Worm (Caenorhabditis elegans): ENCODE results near the gene F52B11.2.
A peak's percentile ranks its signal among the peaks of the same experiment; 100 is the strongest.

The F52B11.2 gene

DNA sequence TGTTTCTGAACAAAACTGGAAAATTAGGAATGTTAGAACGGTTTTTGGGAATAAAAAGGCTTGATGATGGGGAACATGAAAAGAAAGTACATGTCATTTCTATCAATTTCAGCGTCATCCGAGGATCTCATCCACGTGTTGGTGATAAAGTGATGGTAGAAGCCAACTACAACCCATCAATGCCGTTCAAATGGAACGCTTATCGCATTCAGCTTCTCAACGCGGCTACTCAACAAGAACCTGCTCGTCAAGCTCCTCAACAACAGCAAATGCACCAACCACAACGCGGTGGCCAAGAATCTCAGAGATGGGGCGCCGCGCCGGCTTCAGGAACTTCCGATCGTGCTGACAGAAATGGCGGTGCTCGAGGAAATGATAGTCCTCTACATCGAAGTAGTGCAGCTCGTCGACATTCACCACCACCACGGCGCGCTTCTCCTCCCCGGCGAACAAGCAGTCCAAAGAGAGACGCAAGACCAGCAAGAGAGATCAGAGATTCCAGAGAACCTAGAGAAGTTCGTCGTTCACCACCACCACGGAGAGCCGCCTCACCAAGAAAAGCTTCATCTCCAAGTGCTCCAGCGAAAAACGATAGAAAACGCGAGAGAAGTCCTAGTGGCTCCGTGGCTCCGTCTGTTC, 11.2 kb upstream of the F52B11.2 start (continued):
- TF ChIP-seq B0261.1 (tag; optimal IDR thresholded peaks at IDR 0.05) = no peak
- TF ChIP-seq ceh-91 (GFP tag; IDR thresholded peaks at IDR 0.05) = no peak
- no peak for TF ChIP-seq nhr-27 (tag; optimal IDR thresholded peaks at IDR 0.05)
- no peak for TF ChIP-seq pha-4 (tag; optimal IDR thresholded peaks at IDR 0.05)
- TF ChIP-seq Y67H2A.10 (GFP tag; conservative IDR thresholded peaks at IDR 0.05) = no peak
- peak; percentile 14; the same call in 1 of the 2 replicates for TF ChIP-seq mcd-1 (GFP tag; IDR thresholded peaks at IDR 0.05)
- TF ChIP-seq let-607 (tag; optimal IDR thresholded peaks at IDR 0.05) = no peak
- TF ChIP-seq snpc-1.3 (tag; optimal IDR thresholded peaks at IDR 0.05; ENCODE audit: insufficient read depth) = no peak
- TF ChIP-seq B0019.2 (GFP tag; conservative IDR thresholded peaks at IDR 0.05) = no peak

DNA sequence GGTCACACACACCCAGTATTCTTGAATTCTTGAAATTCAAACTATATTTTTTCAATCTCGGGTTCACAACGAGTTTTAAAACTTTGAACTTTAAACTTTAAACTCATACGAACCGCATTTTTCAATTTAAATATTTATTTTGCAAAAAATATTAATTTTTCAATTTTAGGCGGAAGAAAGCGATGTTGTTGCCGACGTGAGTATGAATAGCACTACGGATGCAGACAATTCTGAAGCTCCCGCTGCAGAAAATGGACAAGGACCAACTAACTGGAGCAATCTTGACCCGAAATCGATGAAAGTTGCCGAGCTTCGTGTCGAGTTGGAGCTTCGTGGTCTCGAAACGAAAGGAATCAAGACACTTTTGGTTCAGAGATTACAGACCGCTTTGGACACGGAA, 8.9 kb upstream of the F52B11.2 start:
- TF ChIP-seq attf-6 (GFP tag; IDR thresholded peaks at IDR 0.05) (peak; percentile 66; the same call in 1 of the 2 replicates), ceh-27 (GFP tag; optimal IDR thresholded peaks at IDR 0.05) (no peak), mcd-1 (GFP tag; IDR thresholded peaks at IDR 0.05) (0 out of 2 replicates have a peak, but pooled peaks have one; percentile 16), hsf-1 (GFP tag; IDR thresholded peaks at IDR 0.05) (0 out of 2 replicates have a peak, but pooled peaks have one; percentile 49), snpc-4 (GFP tag; optimal IDR thresholded peaks at IDR 0.05) (no peak), snpc-4 (tag; optimal IDR thresholded peaks at IDR 0.05) (peak in 1 of 4 experiments; percentile 51)

DNA sequence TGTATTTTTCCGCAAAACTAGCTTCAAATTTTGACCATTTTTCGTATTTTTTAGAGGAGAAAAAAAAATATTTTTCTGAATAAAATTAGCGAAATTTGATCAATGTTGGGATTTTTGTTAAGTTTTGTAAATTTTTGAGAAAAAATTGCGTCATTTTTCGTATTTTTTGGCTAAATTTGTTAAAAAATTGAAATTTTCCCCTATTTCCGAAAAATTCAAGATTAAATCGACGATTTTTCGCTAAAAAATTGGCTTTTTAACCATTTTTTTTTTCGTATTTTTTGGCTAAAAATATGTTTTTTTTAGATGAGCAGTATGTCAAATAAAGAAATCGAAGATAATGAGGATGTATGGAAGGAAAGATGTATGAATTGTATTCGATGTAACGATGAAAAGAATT, 6.2 kb upstream of the F52B11.2 start, which contains the start of gene cfp-1:
Gene cfp-1 (plus strand): TSS at position 301 of the 400 bp plus-strand sequence.
- TF ChIP-seq hmg-1.2 (GFP tag; IDR thresholded peaks at IDR 0.05) = no peak

DNA sequence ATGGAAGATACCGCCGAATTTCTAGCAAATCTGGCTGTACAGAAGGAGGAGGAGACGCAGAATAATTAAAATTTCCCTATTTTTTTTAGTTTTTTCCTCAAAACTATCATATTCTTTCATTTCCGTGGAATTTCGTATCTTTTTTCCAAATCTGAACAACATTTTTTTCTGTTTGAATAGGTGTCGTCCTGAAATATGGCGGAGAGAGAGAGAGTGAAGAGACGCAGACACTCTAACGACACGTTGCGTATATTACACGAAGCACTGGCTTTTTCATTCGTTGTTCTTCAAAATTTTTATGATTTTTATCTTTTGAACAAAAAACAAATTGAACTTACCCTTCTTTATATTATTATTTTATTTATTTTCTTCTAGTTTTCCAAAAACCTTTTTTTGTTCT, 412 bp upstream of the F52B11.2 start:
- TF ChIP-seq egrh-3 (GFP tag; IDR thresholded peaks at IDR 0.05) (no peak), efl-1 (GFP tag; optimal IDR thresholded peaks at IDR 0.05) (no peak), hmg-1.2 (GFP tag; IDR thresholded peaks at IDR 0.05) (peak; percentile 13; the same call in 1 of the 2 replicates), B0336.3 (GFP tag; IDR thresholded peaks at IDR 0.05) (no peak), snpc-4 (GFP tag; optimal IDR thresholded peaks at IDR 0.05) (no peak), snpc-4 (tag; optimal IDR thresholded peaks at IDR 0.05) (peak in 1 of 4 experiments; percentile 16)

DNA sequence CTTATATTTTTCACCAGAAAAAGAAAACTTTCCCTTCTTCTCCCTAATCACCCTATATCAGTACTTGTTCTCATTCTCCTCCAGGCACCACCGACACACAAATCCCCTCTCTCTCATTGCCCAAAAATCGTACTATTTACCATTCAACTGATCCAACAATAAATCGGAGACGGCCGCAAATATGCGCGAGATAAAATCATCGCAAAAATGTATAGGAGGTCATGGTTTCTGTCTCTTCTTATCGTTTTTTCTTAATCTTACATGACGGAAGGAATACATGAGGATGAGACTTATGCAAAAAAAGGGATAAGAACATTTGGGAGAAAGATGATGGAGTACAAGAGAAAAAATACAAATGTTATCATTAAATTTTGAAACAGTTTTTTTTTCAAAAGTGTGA, 3.0 kb downstream of the F52B11.2 start:
- no peak for TF ChIP-seq mes-4 (tag; optimal IDR thresholded peaks at IDR 0.05)
- TF ChIP-seq zim-3 (tag; optimal IDR thresholded peaks at IDR 0.05) = no peak
- no peak for TF ChIP-seq lin-35 (GFP tag; optimal IDR thresholded peaks at IDR 0.05)
- no peak for TF ChIP-seq athp-1 (tag; optimal IDR thresholded peaks at IDR 0.05)
- TF ChIP-seq C17E4.6 (GFP tag; IDR thresholded peaks at IDR 0.05) = no peak

- no peak for TF ChIP-seq Y95B8A.8 (GFP tag; IDR thresholded peaks at IDR 0.05)
- no peak for TF ChIP-seq ZK185.1 (tag; optimal IDR thresholded peaks at IDR 0.05; ENCODE audit: poor library complexity, severe bottlenecking)
- no peak for TF ChIP-seq die-1 (tag; optimal IDR thresholded peaks at IDR 0.05)
- no peak for TF ChIP-seq ztf-25 (GFP tag; IDR thresholded peaks at IDR 0.05)
- no peak for TF ChIP-seq D2030.7 (GFP tag; IDR thresholded peaks at IDR 0.05)
- no peak for TF ChIP-seq lag-1 (GFP tag; IDR thresholded peaks at IDR 0.05)
- TF ChIP-seq gei-17 (GFP tag; optimal IDR thresholded peaks at IDR 0.05) = no peak
- TF ChIP-seq unc-62 (GFP tag; optimal IDR thresholded peaks at IDR 0.05) = no peak
- no peak for TF ChIP-seq zfh-2 (GFP tag; conservative IDR thresholded peaks at IDR 0.05)
- no peak for TF ChIP-seq nfya-2 (GFP tag; IDR thresholded peaks at IDR 0.05)
- no peak for TF ChIP-seq F23B12.7 (tag; optimal IDR thresholded peaks at IDR 0.05; ENCODE audit: insufficient read depth)
- TF ChIP-seq attf-5 (GFP tag; optimal IDR thresholded peaks at IDR 0.05) = no peak
- TF ChIP-seq somi-1 (GFP tag; optimal IDR thresholded peaks at IDR 0.05) = no peak
- no peak for TF ChIP-seq Y53F4B.3 (GFP tag; IDR thresholded peaks at IDR 0.05)
- TF ChIP-seq mxl-1 (tag; optimal IDR thresholded peaks at IDR 0.05) = no peak
- no peak for TF ChIP-seq let-526 (GFP tag; IDR thresholded peaks at IDR 0.05)
- no peak for TF ChIP-seq bed-2 (GFP tag; IDR thresholded peaks at IDR 0.05)
Measured at ce11 chrIV:14089749-14090148, 6.4 kb downstream of the F52B11.2 start.

Data from whole organism, young adult.